Worm (Caenorhabditis elegans): Measurements from ENCODE around the gene rabx-5.

Gene rabx-5

DNA sequence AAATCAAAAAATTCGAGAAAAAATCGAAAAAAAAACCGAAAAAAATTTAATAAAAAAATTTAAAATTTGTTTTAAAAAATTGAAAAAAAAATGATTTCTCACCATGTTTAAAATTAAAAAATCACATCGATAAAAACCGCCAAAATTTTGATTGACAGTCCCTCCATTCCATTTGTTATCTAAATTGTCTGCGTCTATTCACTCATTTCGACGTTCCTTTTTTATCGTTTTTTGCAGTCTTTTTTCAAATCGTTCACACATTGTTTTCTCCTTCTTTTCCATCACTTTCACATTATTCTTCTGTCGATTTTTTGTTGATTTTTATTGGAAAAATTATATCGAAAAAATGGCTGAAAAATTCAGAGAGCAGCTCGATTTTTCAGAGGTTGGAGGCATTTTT lies 50.9 kb downstream of the rabx-5 start:
- peak; percentile 60 for TF ChIP-seq elt-2 (tag; optimal IDR thresholded peaks at IDR 0.05)
- peak; percentile 17 for TF ChIP-seq pha-4 (tag; optimal IDR thresholded peaks at IDR 0.05)
- TF ChIP-seq ceh-16 (tag; optimal IDR thresholded peaks at IDR 0.05): no peak

DNA sequence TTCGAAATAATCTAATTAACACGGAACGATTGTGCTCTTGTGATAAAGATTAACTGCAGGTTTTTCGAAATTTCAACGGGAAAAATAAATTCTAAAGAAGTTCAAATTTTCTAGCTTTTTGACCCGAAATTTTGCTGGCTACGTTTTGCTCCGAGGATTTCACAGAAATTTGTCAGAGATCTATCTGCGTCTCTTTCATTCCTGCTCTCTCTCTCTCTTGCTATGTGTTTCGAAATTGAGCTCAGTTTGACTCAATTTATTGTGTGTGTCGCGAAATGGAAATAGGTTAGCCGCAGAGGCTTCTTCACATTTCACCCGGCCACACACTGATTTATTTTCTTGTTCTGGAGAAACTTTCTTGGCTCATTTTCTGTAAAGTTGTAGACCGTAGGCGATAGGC lies 52.5 kb downstream of the rabx-5 start:
- TF ChIP-seq nhr-237 (tag; optimal IDR thresholded peaks at IDR 0.05): no peak
- TF ChIP-seq fos-1 (tag; optimal IDR thresholded peaks at IDR 0.05): no peak
- TF ChIP-seq zag-1 (tag; optimal IDR thresholded peaks at IDR 0.05): no peak
- no peak for TF ChIP-seq fkh-10 (GFP tag; optimal IDR thresholded peaks at IDR 0.05)
- TF ChIP-seq hmg-11 (tag; optimal IDR thresholded peaks at IDR 0.05): peak; percentile 10

DNA sequence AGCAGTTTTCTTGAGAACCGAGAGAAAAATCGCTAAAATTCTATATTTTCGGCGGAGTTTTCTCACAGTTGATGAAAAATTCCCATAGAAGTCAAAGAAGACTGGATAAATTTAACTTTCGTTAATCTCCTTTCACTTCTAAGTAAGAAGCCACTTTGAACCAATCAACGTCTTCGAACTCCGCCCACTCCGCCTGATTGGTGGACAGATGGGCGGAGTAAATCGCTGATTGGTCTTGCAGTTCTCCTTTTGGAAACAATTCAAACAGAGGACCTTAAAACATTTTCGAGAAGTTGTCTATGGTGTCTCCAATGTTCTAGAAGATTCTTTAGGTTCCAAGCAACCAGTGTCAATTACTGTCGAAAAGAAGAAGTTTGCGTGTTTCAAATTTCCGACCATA lies 53.2 kb downstream of the rabx-5 start:
- peak; percentile 99 for TF ChIP-seq nfya-1 (tag; optimal IDR thresholded peaks at IDR 0.05; ENCODE audit: insufficient read depth)
- TF ChIP-seq ztf-4 (tag; optimal IDR thresholded peaks at IDR 0.05): no peak

DNA sequence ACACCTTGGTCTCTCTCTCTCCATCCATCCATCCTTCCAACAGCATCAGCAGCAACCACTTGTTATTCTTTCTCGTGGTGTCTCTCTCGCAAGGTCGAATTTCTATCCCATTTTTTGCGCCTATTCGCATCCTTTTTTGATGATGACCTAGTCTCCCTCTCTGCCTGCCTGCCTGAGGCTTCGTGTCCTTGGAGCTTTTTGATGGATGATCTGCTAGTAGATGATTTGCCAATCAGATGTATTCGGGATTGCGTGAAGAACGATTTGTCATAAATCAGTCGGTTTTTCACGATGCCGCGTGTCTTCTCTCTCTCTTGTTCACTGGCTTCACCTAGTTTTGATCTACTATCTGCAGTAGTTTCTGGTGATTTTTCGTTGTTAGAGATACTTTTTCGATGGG lies 56.1 kb downstream of the rabx-5 start:
- peak; percentile 37 for TF ChIP-seq lin-39 (tag; optimal IDR thresholded peaks at IDR 0.05)
- TF ChIP-seq ama-1 (optimal IDR thresholded peaks at IDR 0.05): no peak
- peak; percentile 8 for TF ChIP-seq nhr-23 (tag; optimal IDR thresholded peaks at IDR 0.05)
- peak; percentile 57 for TF ChIP-seq nhr-25 (tag; optimal IDR thresholded peaks at IDR 0.05)

Data from whole organism, L3 larva.